Worm (Caenorhabditis elegans) whole organism, L4 larva: ENCODE data around the gene srh-27.

Experiments
- F26F4.8 ChIP-seq: fragments of 200-800 bp; sonication (Bioruptor generic); conservative IDR thresholded peaks from 2 replicates; pipeline ENCODE4 v1.3.6; 2022; ENCODE audit warnings: missing genetic modification characterization, missing compliant biosample characterization
- F44E2.7 ChIP-seq: fragments of 200-800 bp; sonication (Bioruptor generic); IDR thresholded peaks from 2 replicates; pipeline ENCODE4 v2.1.2; 2022; ENCODE audit warnings: missing genetic modification characterization, missing compliant biosample characterization
- T20F7.1 ChIP-seq: fragments of 200-800 bp; sonication (Bioruptor generic); optimal IDR thresholded peaks from 2 replicates; lab custom pipeline; 2018; ENCODE audit warnings: mild to moderate bottlenecking, missing genetic modification characterization, missing compliant biosample characterization
- T26A8.4 ChIP-seq: fragments of 200-800 bp; sonication (Bioruptor generic); IDR thresholded peaks from 2 replicates; pipeline ENCODE4 v1.3.6; 2022; ENCODE audit warnings: missing genetic modification characterization, missing compliant biosample characterization
- Y105C5A.15 ChIP-seq: fragments of 200-800 bp; sonication (Bioruptor generic); IDR thresholded peaks from 2 replicates; pipeline ENCODE4 v1.3.6; 2022; ENCODE audit warnings: missing genetic modification characterization, missing compliant biosample characterization
- Y75B8A.6 ChIP-seq: fragments of 200-800 bp; sonication (Bioruptor generic); IDR thresholded peaks from 2 replicates; pipeline ENCODE4 v1.3.6; 2022; ENCODE audit warnings: missing genetic modification reagents, missing genetic modification characterization, missing compliant biosample characterization
- ZK337.2 ChIP-seq: fragments of 200-800 bp; sonication (Bioruptor generic); IDR thresholded peaks from 2 replicates; pipeline ENCODE4 v1.3.6; 2022; ENCODE audit warnings: missing genetic modification reagents, missing genetic modification characterization, missing compliant biosample characterization
- ZK546.5 ChIP-seq, 2 experiments: sonication (generic microtip); optimal IDR thresholded peaks; 2 replicates each; lab custom pipeline; 2017; ENCODE audit warnings: missing biosample characterization in 2 of 2, missing genetic modification characterization in 2 of 2
- aly-2 ChIP-seq: sonication (generic microtip); optimal IDR thresholded peaks from 2 replicates; lab custom pipeline; 2018; ENCODE audit warnings: missing biosample characterization, missing genetic modification characterization
- ceh-20 ChIP-seq: fragments of 200-800 bp; sonication (Bioruptor generic); IDR thresholded peaks from 2 replicates; pipeline ENCODE4 v1.3.6; 2022; ENCODE audit warnings: missing genetic modification reagents, missing genetic modification characterization, missing compliant biosample characterization
- ceh-28 ChIP-seq: fragments of 150-350 bp; optimal IDR thresholded peaks from 2 replicates; lab custom pipeline; 2014; ENCODE audit warnings: missing biosample characterization, missing genetic modification reagents, missing genetic modification characterization
- ceh-32 ChIP-seq: sonication (generic microtip); optimal IDR thresholded peaks from 2 replicates; lab custom pipeline; 2016; ENCODE audit warnings: mild to moderate bottlenecking, missing genetic modification characterization, missing compliant biosample characterization; ENCODE audit not compliant: poor library complexity
- ceh-44 ChIP-seq: fragments of 200-800 bp; sonication (Bioruptor generic); IDR thresholded peaks from 2 replicates; pipeline ENCODE4 v1.3.6; 2022; ENCODE audit warnings: missing genetic modification reagents, missing genetic modification characterization, missing compliant biosample characterization
- ceh-82 ChIP-seq: sonication (generic microtip); optimal IDR thresholded peaks from 2 replicates; lab custom pipeline; 2017; ENCODE audit warnings: missing biosample characterization, missing genetic modification characterization
- ces-1 ChIP-seq: fragments of 150-350 bp; sonication (generic microtip); optimal IDR thresholded peaks from 4 replicates; lab custom pipeline; 2014; ENCODE audit warnings: missing biosample characterization, missing genetic modification reagents, missing genetic modification characterization
- ctbp-1 ChIP-seq: fragments of 200-800 bp; sonication (Bioruptor generic); IDR thresholded peaks from 2 replicates; pipeline ENCODE4 v1.3.6; 2022; ENCODE audit warnings: missing genetic modification reagents, missing genetic modification characterization, missing compliant biosample characterization
- daf-19 ChIP-seq: fragments of 200-800 bp; sonication (Bioruptor generic); conservative IDR thresholded peaks from 2 replicates; pipeline ENCODE4 v1.3.6; 2022; ENCODE audit warnings: missing genetic modification characterization, missing compliant biosample characterization
- daf-8 ChIP-seq: fragments of 200-800 bp; sonication (Bioruptor generic); IDR thresholded peaks from 2 replicates; pipeline ENCODE4 v1.3.6; 2022; ENCODE audit warnings: missing genetic modification characterization, missing compliant biosample characterization
- dpl-1 ChIP-seq: fragments of 150-350 bp; optimal IDR thresholded peaks from 2 replicates; lab custom pipeline; 2014; ENCODE audit warnings: missing biosample characterization, missing genetic modification reagents, missing genetic modification characterization
- fkh-10 ChIP-seq: fragments of 150-350 bp; optimal IDR thresholded peaks from 2 replicates; lab custom pipeline; 2014; ENCODE audit warnings: missing biosample characterization, missing genetic modification reagents, missing genetic modification characterization
- fos-1 ChIP-seq: fragments of 150-350 bp; optimal IDR thresholded peaks from 2 replicates; lab custom pipeline; 2014; ENCODE audit warnings: missing biosample characterization, missing genetic modification characterization
- gei-8 ChIP-seq: fragments of 200-800 bp; sonication (Bioruptor generic); optimal IDR thresholded peaks from 2 replicates; lab custom pipeline; 2018; ENCODE audit warnings: mild to moderate bottlenecking, missing genetic modification characterization, missing compliant biosample characterization
- hlh-11 ChIP-seq: fragments of 200-800 bp; sonication (Bioruptor generic); optimal IDR thresholded peaks from 2 replicates; lab custom pipeline; 2018; ENCODE audit warnings: mild to moderate bottlenecking, missing genetic modification characterization, missing compliant biosample characterization
- hmg-1.1 ChIP-seq: fragments of 200-800 bp; sonication (Bioruptor generic); IDR thresholded peaks from 2 replicates; pipeline ENCODE4 v1.3.6; 2022; ENCODE audit warnings: missing genetic modification reagents, missing genetic modification characterization, missing compliant biosample characterization
- madf-5 ChIP-seq, 2 experiments: fragments of 200-800 bp; sonication (Bioruptor generic); IDR thresholded peaks; 2 replicates each; pipeline ENCODE4 v1.3.6; 2022; ENCODE audit warnings: missing compliant biosample characterization in 2 of 2, missing genetic modification characterization in 2 of 2
- madf-9 ChIP-seq: fragments of 200-800 bp; sonication (Bioruptor generic); conservative IDR thresholded peaks from 2 replicates; pipeline ENCODE4 v1.3.6; 2022; ENCODE audit warnings: missing genetic modification reagents, missing genetic modification characterization, missing compliant biosample characterization
- mdt-29 ChIP-seq: fragments of 200-800 bp; sonication (Bioruptor generic); IDR thresholded peaks from 2 replicates; pipeline ENCODE4 v1.3.6; 2022; ENCODE audit warnings: missing genetic modification reagents, missing genetic modification characterization, missing compliant biosample characterization
- mep-1 ChIP-seq: fragments of 150-350 bp; sonication (generic microtip); optimal IDR thresholded peaks from 3 replicates; lab custom pipeline; 2014; ENCODE audit warnings: missing biosample characterization, missing genetic modification characterization
- mxl-2 ChIP-seq: fragments of 200-800 bp; sonication (Bioruptor generic); conservative IDR thresholded peaks from 2 replicates; pipeline ENCODE4 v1.3.6; 2022; ENCODE audit warnings: missing genetic modification reagents, missing genetic modification characterization, missing compliant biosample characterization
- nhr-237 ChIP-seq: sonication (generic microtip); optimal IDR thresholded peaks from 2 replicates; lab custom pipeline; 2017; ENCODE audit warnings: missing biosample characterization, missing genetic modification characterization
- rbr-2 ChIP-seq: sonication (generic microtip); optimal IDR thresholded peaks from 2 replicates; lab custom pipeline; 2016; ENCODE audit warnings: missing genotype, missing genetic modification characterization, missing compliant biosample characterization
- saeg-2 ChIP-seq: fragments of 200-800 bp; sonication (Bioruptor generic); IDR thresholded peaks from 2 replicates; pipeline ENCODE4 v1.3.6; 2022; ENCODE audit warnings: missing genetic modification reagents, missing genetic modification characterization, missing compliant biosample characterization
- set-16 ChIP-seq: fragments of 200-800 bp; sonication (Bioruptor generic); IDR thresholded peaks from 2 replicates; pipeline ENCODE4 v1.3.6; 2022; ENCODE audit warnings: missing genetic modification reagents, missing genetic modification characterization, missing compliant biosample characterization
- spr-3 ChIP-seq: fragments of 200-800 bp; sonication (Bioruptor generic); optimal IDR thresholded peaks from 2 replicates; lab custom pipeline; 2018; ENCODE audit warnings: mild to moderate bottlenecking, missing genetic modification characterization, missing compliant biosample characterization
- tra-1 ChIP-seq: fragments of 200-800 bp; sonication (Bioruptor generic); IDR thresholded peaks from 2 replicates; pipeline ENCODE4 v1.3.6; 2022; ENCODE audit warnings: missing genetic modification reagents, missing genetic modification characterization, missing compliant biosample characterization
- unc-130 ChIP-seq: sonication (generic microtip); optimal IDR thresholded peaks from 2 replicates; lab custom pipeline; 2016; ENCODE audit warnings: missing genetic modification reagents, missing genetic modification characterization, missing compliant biosample characterization
- zfp-2 ChIP-seq: sonication (generic microtip); optimal IDR thresholded peaks from 2 replicates; lab custom pipeline; 2016; ENCODE audit warnings: mild to moderate bottlenecking, missing genetic modification characterization, missing compliant biosample characterization
- zip-2 ChIP-seq: fragments of 150-350 bp; optimal IDR thresholded peaks from 2 replicates; lab custom pipeline; 2014; ENCODE audit warnings: missing biosample characterization, missing genetic modification characterization
- ztf-7 ChIP-seq: fragments of 150-350 bp; optimal IDR thresholded peaks from 2 replicates; lab custom pipeline; 2014; ENCODE audit warnings: missing biosample characterization, missing genetic modification characterization

Gene srh-27

DNA sequence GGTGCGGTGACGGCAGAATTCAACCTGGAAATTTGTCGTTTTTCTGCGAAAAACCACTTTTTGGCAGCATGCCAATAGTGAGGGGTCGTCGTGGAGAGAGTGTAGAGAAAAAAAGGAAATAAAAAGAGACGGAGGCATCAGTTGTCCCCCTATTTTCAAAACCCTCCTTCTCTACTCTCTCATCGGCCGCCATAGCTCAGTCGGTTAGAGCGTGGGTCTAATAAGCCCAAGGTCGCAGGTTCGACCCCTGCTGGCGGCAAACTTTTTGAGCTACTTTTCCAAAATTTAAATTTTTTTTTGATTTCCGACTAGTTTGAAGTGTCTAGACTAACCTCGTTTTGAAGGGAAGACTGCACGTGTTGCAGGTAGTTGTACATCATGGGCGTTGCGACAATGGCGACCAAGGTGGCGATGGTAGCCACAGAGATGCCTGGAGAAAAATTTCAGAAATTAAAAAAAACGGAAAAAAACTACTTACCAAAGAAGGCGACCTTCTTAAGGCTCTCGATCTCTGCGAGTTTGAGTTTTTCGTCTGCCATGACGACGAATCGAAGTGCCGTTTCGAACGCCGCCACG is 46.3 kb downstream of the srh-27 start, which contains the start of gene col-85 (continued):
- no peak for TF ChIP-seq set-16 (GFP tag; lab: Robert Waterston, UW)
- TF ChIP-seq ces-1 (GFP tag; lab: Kevin White, UChicago), result no peak
- TF ChIP-seq ceh-32, result peak; percentile 2
- peak; percentile 63 for TF ChIP-seq unc-130 (GFP tag; lab: Kevin White, UChicago)
- TF ChIP-seq dpl-1 (GFP tag; lab: Kevin White, UChicago), result peak; percentile 59
- no peak for TF ChIP-seq T20F7.1 (GFP tag; lab: Kevin White, UChicago)
- peak; percentile 71 for TF ChIP-seq ztf-7
- peak; percentile 57; the same call in 1 of the 2 replicates for TF ChIP-seq saeg-2
- no peak for TF ChIP-seq ceh-28
- TF ChIP-seq ceh-82, result no peak
- peak; percentile 79 for TF ChIP-seq mdt-29 (GFP tag; lab: Robert Waterston, UW)
- peak; percentile 73 for TF ChIP-seq mxl-2
- TF ChIP-seq Y105C5A.15, result peak; percentile 90; the same call in 1 of the 2 replicates
- TF ChIP-seq T26A8.4 (GFP tag; lab: Robert Waterston, UW), result peak; percentile 92
- TF ChIP-seq ceh-20 (GFP tag; lab: Robert Waterston, UW), result peak; percentile 78
- TF ChIP-seq hlh-11 (tag; lab: Kevin White, UChicago), result peak; percentile 66
- TF ChIP-seq ZK337.2 (GFP tag; lab: Robert Waterston, UW), result peak; percentile 93
- TF ChIP-seq nhr-237 (tag; lab: Kevin White, UChicago), result no peak
- TF ChIP-seq ctbp-1 (GFP tag; lab: Robert Waterston, UW), result peak; percentile 91
- no peak for TF ChIP-seq mep-1 (tag; lab: Kevin White, UChicago)
- TF ChIP-seq daf-19 (GFP tag; lab: Robert Waterston, UW), result no peak
- peak; percentile 87 for TF ChIP-seq madf-9 (GFP tag; lab: Robert Waterston, UW)
- TF ChIP-seq Y75B8A.6 (GFP tag; lab: Robert Waterston, UW), result peak; percentile 73; the same call in 1 of the 2 replicates
- TF ChIP-seq fos-1 (tag; lab: Kevin White, UChicago), result no peak
- TF ChIP-seq F44E2.7 (GFP tag; lab: Robert Waterston, UW), result peak; percentile 80; the same call in 1 of the 2 replicates
- TF ChIP-seq ceh-44, result peak; percentile 92
- TF ChIP-seq, all 104 proteins: peak for 71

DNA sequence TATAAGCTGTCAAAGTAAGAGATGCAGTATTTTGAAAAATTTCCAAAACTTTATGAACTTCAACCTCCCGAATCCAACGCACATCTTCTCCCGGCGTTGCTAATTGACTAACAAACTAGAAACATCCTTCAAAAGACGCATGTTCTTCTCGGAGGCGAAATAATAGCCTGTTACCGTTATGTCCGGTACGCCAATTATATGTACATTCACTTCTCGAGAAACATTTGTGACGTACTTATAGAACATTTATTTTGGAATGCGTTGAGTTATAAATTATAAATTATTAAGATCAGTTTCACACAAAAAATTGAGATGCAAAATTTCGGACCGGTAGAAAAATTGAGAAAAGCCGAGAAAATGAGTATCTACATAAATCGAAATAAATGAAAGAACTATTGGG is 48.6 kb downstream of the srh-27 start, which contains the start of gene T21B4.3:
TSS of gene T21B4.3 (minus strand) at position 101 of the 400 bp plus-strand sequence.
- no peak for TF ChIP-seq mep-1 (tag; lab: Kevin White, UChicago)
- TF ChIP-seq ces-1 (GFP tag; lab: Kevin White, UChicago), result no peak
- no peak for TF ChIP-seq F26F4.8 (GFP tag; lab: Robert Waterston, UW)
- TF ChIP-seq zfp-2 (tag; lab: Kevin White, UChicago), result no peak
- no peak for TF ChIP-seq dpl-1 (GFP tag; lab: Kevin White, UChicago)
- TF ChIP-seq hmg-1.1 (GFP tag; lab: Robert Waterston, UW), result no peak
- no peak for TF ChIP-seq ceh-32
- no peak for TF ChIP-seq fkh-10 (GFP tag; lab: Kevin White, UChicago)
- no peak for TF ChIP-seq daf-8 (GFP tag; lab: Robert Waterston, UW)
- TF ChIP-seq hlh-11 (tag; lab: Kevin White, UChicago), result no peak
- TF ChIP-seq madf-5 (GFP tag; IDR thresholded peaks at IDR 0.05; lab: Robert Waterston, UW), result no peak
- no peak for TF ChIP-seq zip-2
- TF ChIP-seq Y75B8A.6 (GFP tag; lab: Robert Waterston, UW), result no peak
- TF ChIP-seq aly-2 (tag; lab: Kevin White, UChicago), result no peak
- no peak for TF ChIP-seq gei-8
- TF ChIP-seq tra-1 (GFP tag; lab: Robert Waterston, UW), result no peak
- TF ChIP-seq ZK546.5 (tag; optimal IDR thresholded peaks at IDR 0.05; lab: Kevin White, UChicago), result no peak
- TF ChIP-seq spr-3 (GFP tag; lab: Kevin White, UChicago), result no peak
- no peak for TF ChIP-seq rbr-2 (tag; lab: Kevin White, UChicago)
